Fruit fly (Drosophila melanogaster): ENCODE data around the gene Strump.

Strump gene

DNA sequence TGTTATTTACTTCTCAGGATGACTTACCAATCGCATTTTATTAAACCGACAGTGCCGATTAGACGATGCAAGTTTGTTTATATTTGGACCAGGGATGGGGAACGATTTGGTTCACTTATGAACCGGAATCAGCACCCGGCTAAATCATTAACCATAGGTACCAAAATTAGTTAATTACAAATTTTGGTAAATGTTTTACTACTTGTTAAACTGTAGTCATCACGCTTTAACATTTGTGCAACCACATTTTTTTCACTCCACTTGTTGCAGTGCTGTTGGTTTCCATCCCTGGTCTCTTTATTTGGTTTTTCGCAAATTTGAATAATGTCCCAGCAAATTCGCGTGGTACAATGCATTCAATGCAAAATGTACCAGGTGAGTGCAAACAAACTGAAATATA is 16.3 kb upstream of the Strump start, which contains the start of the genes IntS9 and CG43295 (continued):
- TF ChIP-seq dm (GFP tag; optimal IDR thresholded peaks at IDR 0.05), result peak; percentile 74
- TF ChIP-seq slou (GFP tag; optimal IDR thresholded peaks at IDR 0.05), result peak; percentile 67
- peak; percentile 72 for TF ChIP-seq CG3281 (GFP tag; optimal IDR thresholded peaks at IDR 0.05)
- no peak for TF ChIP-seq odd (GFP tag; optimal IDR thresholded peaks at IDR 0.05)
- TF ChIP-seq CG3726 (GFP tag; IDR thresholded peaks at IDR 0.05), result peak; percentile 74
- no peak for TF ChIP-seq CG11504 (tag; optimal IDR thresholded peaks at IDR 0.05)
- peak; percentile 93 for TF ChIP-seq ci (GFP tag; IDR thresholded peaks at IDR 0.05)
- TF ChIP-seq CG30403 (GFP tag; optimal IDR thresholded peaks at IDR 0.05), result peak; percentile 90
- peak; percentile 51 for TF ChIP-seq Ravus (GFP tag; IDR thresholded peaks at IDR 0.05)
- no peak for TF ChIP-seq CG10147 (GFP tag; optimal IDR thresholded peaks at IDR 0.05)
- no peak for TF ChIP-seq CG10543 (GFP tag; optimal IDR thresholded peaks at IDR 0.05)
- TF ChIP-seq CG5180 (GFP tag; optimal IDR thresholded peaks at IDR 0.05), result no peak
- TF ChIP-seq ap (GFP tag; IDR thresholded peaks at IDR 0.05), result peak; percentile 79
- TF ChIP-seq gsb (GFP tag; IDR thresholded peaks at IDR 0.05), result no peak
- peak; percentile 39 for TF ChIP-seq CG12299 (tag; optimal IDR thresholded peaks at IDR 0.05)
- TF ChIP-seq Hr51 (GFP tag; optimal IDR thresholded peaks at IDR 0.05), result peak in 1 of 2 experiments; percentile 75
- TF ChIP-seq CG2116 (GFP tag; optimal IDR thresholded peaks at IDR 0.05), result peak; percentile 67
- TF ChIP-seq ara (GFP tag; IDR thresholded peaks at IDR 0.05), result peak; percentile 87
- no peak for TF ChIP-seq tll (GFP tag; optimal IDR thresholded peaks at IDR 0.05)
- TF ChIP-seq Lpt (GFP tag; optimal IDR thresholded peaks at IDR 0.05), result no peak
- no peak for TF ChIP-seq ro (GFP tag; IDR thresholded peaks at IDR 0.05)
- peak; percentile 60; the same call in 1 of the 2 replicates for TF ChIP-seq sim (GFP tag; IDR thresholded peaks at IDR 0.05)
- TF ChIP-seq ac (GFP tag; optimal IDR thresholded peaks at IDR 0.05), result peak; percentile 7
- TF ChIP-seq CG15073 (GFP tag; optimal IDR thresholded peaks at IDR 0.05), result peak; percentile 42
- TF ChIP-seq bowl (GFP tag; IDR thresholded peaks at IDR 0.05), result peak; percentile 36; the same call in 1 of the 2 replicates
- peak; percentile 80 for TF ChIP-seq al (GFP tag; IDR thresholded peaks at IDR 0.05)
- peak; percentile 79 for TF ChIP-seq ems (GFP tag; optimal IDR thresholded peaks at IDR 0.05)
- peak; percentile 80 for TF ChIP-seq pho (GFP tag; optimal IDR thresholded peaks at IDR 0.05)
- TF ChIP-seq dpn (GFP tag; optimal IDR thresholded peaks at IDR 0.05), result peak; percentile 87 to 89
- no peak for TF ChIP-seq dmrt99B (tag; optimal IDR thresholded peaks at IDR 0.05)
- peak; percentile 83 for TF ChIP-seq gce (GFP tag; IDR thresholded peaks at IDR 0.05)
- TF ChIP-seq HLH4C (GFP tag; IDR thresholded peaks at IDR 0.05; ENCODE audit: partially characterized antibody), result 0 out of 3 replicates have a peak, but pooled peaks have one; percentile 49
- TF ChIP-seq gcm2 (GFP tag; optimal IDR thresholded peaks at IDR 0.05), result peak; percentile 75
- peak; percentile 77; the same call in 1 of the 2 replicates for TF ChIP-seq sens-2 (GFP tag; IDR thresholded peaks at IDR 0.05)
- TF ChIP-seq CG8924 (tag; optimal IDR thresholded peaks at IDR 0.05), result no peak
- TF ChIP-seq NFAT (GFP tag; IDR thresholded peaks at IDR 0.05), result peak; percentile 77
- peak; percentile 74; the same call in 2 of the 3 replicates for TF ChIP-seq CG2199 (GFP tag; IDR thresholded peaks at IDR 0.05)
- TF ChIP-seq pros (GFP tag; optimal IDR thresholded peaks at IDR 0.05), result no peak
- no peak for TF ChIP-seq sd (tag; optimal IDR thresholded peaks at IDR 0.05)
- peak; percentile 76 for TF ChIP-seq CG12744 (GFP tag; optimal IDR thresholded peaks at IDR 0.05)
- peak; percentile 66 for TF ChIP-seq Taf1 (GFP tag; IDR thresholded peaks at IDR 0.05)
- peak; percentile 78 for TF ChIP-seq CG13424 (tag; optimal IDR thresholded peaks at IDR 0.05)
- TF ChIP-seq CG2889 (GFP tag; IDR thresholded peaks at IDR 0.05), result peak; percentile 67; the same call in 2 of the 3 replicates
- no peak for TF ChIP-seq Trl (optimal IDR thresholded peaks at IDR 0.05)
- TF ChIP-seq Trl (GFP tag; optimal IDR thresholded peaks at IDR 0.05), result peak; percentile 87
- no peak for TF ChIP-seq cad (GFP tag; optimal IDR thresholded peaks at IDR 0.05)
- TF ChIP-seq hth (optimal IDR thresholded peaks at IDR 0.05), result no peak
- no peak for TF ChIP-seq lov (optimal IDR thresholded peaks at IDR 0.05)
- peak; percentile 74; the same call in 1 of the 3 replicates for TF ChIP-seq lov (GFP tag; IDR thresholded peaks at IDR 0.05)
- no peak for TF ChIP-seq abd-A (tag; optimal IDR thresholded peaks at IDR 0.05)
- no peak for TF ChIP-seq Nf-YC (tag; optimal IDR thresholded peaks at IDR 0.05)
- peak; percentile 19 for TF ChIP-seq CG6683 (GFP tag; optimal IDR thresholded peaks at IDR 0.05)
